Fruit fly (Drosophila melanogaster): Measurements from ENCODE around the gene Cpr35B.

Gene Cpr35B

DNA sequence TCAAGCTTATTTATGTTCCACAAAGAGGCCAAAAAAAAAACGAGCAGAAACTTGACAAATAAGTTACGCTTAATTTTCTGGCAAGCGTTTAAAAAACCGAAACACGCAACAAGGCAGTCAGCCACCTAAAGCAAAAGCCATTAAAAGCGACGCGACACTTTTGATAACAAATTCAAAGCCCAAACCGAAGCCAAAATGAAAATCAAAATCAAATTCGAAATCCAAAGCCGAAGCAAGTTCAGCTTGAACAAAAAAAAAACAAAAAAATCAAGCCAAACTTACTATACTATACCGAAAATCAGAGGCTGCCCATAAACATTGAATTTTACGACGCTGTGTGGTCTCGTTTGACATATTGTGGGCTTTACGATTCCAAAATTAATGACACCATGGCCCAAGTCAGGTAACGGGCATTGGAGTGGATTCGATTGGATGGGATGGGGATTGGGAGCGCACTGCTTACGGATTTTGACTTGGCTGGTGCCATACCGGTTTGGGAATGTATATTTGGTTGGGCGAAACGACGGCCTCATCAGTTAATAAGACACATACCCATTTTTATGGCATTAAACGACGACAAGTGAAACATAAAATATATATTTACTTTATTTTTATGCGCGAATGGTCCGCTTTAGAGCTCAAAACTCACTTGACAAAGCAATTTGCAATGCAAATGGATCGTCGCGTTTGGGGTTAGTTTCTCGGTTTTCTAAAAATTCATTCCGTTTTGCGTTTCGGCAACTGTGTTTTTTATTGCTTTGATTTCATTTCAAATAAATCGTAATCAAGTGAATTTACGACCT is 2.8 kb downstream of the Cpr35B start (continued):
- TF ChIP-seq Sry-δ (GFP tag; optimal IDR thresholded peaks at IDR 0.05) = no peak
- TF ChIP-seq CG4282 (GFP tag; optimal IDR thresholded peaks at IDR 0.05) = no peak
- no peak for TF ChIP-seq ERR (GFP tag; optimal IDR thresholded peaks at IDR 0.05)
- TF ChIP-seq CG12769 (tag; optimal IDR thresholded peaks at IDR 0.05) = peak; percentile 92
- TF ChIP-seq Abd-B (GFP tag; optimal IDR thresholded peaks at IDR 0.05) = peak; percentile 8
- TF ChIP-seq CG11504 (tag; optimal IDR thresholded peaks at IDR 0.05) = no peak
- TF ChIP-seq Awh (GFP tag; IDR thresholded peaks at IDR 0.05) = peak; percentile 77
- no peak for TF ChIP-seq ase (GFP tag; IDR thresholded peaks at IDR 0.05)
- TF ChIP-seq gro (GFP tag; optimal IDR thresholded peaks at IDR 0.05) = peak; percentile 61
- TF ChIP-seq ci (GFP tag; IDR thresholded peaks at IDR 0.05) = peak; percentile 58; the same call in 1 of the 3 replicates

- TF ChIP-seq CTCF (GFP tag; optimal IDR thresholded peaks at IDR 0.05) = no peak
- TF ChIP-seq kni (GFP tag; optimal IDR thresholded peaks at IDR 0.05) = no peak
- TF ChIP-seq Drgx (GFP tag; IDR thresholded peaks at IDR 0.05) = no peak
- TF ChIP-seq Ets65A (GFP tag) = peak; percentile 60
- peak; percentile 17 for TF ChIP-seq Med (GFP tag)
- TF ChIP-seq NfI (GFP tag; optimal IDR thresholded peaks at IDR 0.05) = no peak
- TF ChIP-seq ci (GFP tag; IDR thresholded peaks at IDR 0.05) = no peak
- no peak for TF ChIP-seq CG30020 (tag; optimal IDR thresholded peaks at IDR 0.05)
- no peak for TF ChIP-seq Rfx (GFP tag; IDR thresholded peaks at IDR 0.05)
- no peak for TF ChIP-seq odd (GFP tag; optimal IDR thresholded peaks at IDR 0.05)
- TF ChIP-seq sob (GFP tag; IDR thresholded peaks at IDR 0.05) = no peak
- no peak for TF ChIP-seq eve (GFP tag; optimal IDR thresholded peaks at IDR 0.05)
Observed at dm6 chr2L:14417231-14417630, 7.8 kb downstream of the Cpr35B start, which contains the start of gene Pburs. TSS of gene Pburs (minus strand) at chr2L:14417331.

- TF ChIP-seq oc (tag; optimal IDR thresholded peaks at IDR 0.05) (peak; percentile 84), sr (GFP tag; IDR thresholded peaks at IDR 0.05) (peak; percentile 48; the same call in 1 of the 3 replicates), CG1647 (GFP tag; optimal IDR thresholded peaks at IDR 0.05) (no peak), ara (GFP tag; IDR thresholded peaks at IDR 0.05) (0 out of 2 replicates have a peak, but pooled peaks have one; percentile 26), sd (tag; optimal IDR thresholded peaks at IDR 0.05) (peak; percentile 85), vvl (GFP tag; IDR thresholded peaks at IDR 0.05) (0 out of 2 replicates have a peak, but pooled peaks have one; percentile 9), Vsx1 (GFP tag; optimal IDR thresholded peaks at IDR 0.05) (peak; percentile 31), Awh (GFP tag; IDR thresholded peaks at IDR 0.05) (peak; percentile 96), CG1024 (GFP tag; IDR thresholded peaks at IDR 0.05) (no peak), danr (GFP tag; IDR thresholded peaks at IDR 0.05) (no peak), abd-A (tag; optimal IDR thresholded peaks at IDR 0.05) (peak; percentile 95), Ada2b (GFP tag; IDR thresholded peaks at IDR 0.05) (no peak)
Observed at dm6 chr2L:14414291-14414893, 10.6 kb downstream of the Cpr35B start.

DNA sequence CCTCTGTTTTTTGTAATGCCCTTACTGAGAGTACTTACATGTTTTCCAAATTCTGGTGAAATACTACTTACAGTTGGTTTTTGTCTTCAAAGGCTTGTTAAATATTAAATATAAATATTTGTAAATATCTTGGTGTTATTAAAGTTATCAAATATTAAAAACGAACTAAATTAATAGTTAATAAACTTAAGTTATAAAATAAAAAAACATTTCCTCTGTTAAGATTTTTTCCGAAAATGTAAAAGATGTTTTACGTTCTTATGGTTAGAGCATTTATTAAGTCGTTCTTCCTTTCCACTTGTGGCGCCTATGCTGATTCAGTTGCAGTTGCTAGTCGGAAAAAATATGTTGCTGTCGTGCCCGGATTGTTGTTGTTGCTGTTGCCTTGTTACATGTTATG is 11.6 kb downstream of the Cpr35B start:
- no peak for TF ChIP-seq CG7839 (tag; optimal IDR thresholded peaks at IDR 0.05)
- peak; percentile 77 for TF ChIP-seq D19A (tag; optimal IDR thresholded peaks at IDR 0.05)

Data from whole organism, embryonic.